Worm (Caenorhabditis elegans) whole organism, late embryonic: ENCODE measurements around the gene mip-2.

Source experiments
- F13H6.1 ChIP-seq: sonication (generic microtip); optimal IDR thresholded peaks from 2 replicates; lab custom pipeline; 2016; ENCODE audit warnings: missing genetic modification characterization, missing compliant biosample characterization
- T23F11.4 ChIP-seq: fragments of 200-800 bp; sonication (Bioruptor generic); optimal IDR thresholded peaks from 2 replicates; lab custom pipeline; 2018; ENCODE audit warnings: mild to moderate bottlenecking, missing genetic modification characterization, missing compliant biosample characterization
- Y22D7AL.16 ChIP-seq: sonication (generic microtip); optimal IDR thresholded peaks from 2 replicates; lab custom pipeline; 2016; ENCODE audit warnings: missing genetic modification characterization, missing compliant biosample characterization
- ama-1 ChIP-seq: fragments of 150-350 bp; optimal IDR thresholded peaks from 2 replicates; lab custom pipeline; 2014
- ceh-14 ChIP-seq: sonication (generic microtip); optimal IDR thresholded peaks from 2 replicates; lab custom pipeline; 2016; ENCODE audit warnings: missing genotype, missing genetic modification characterization, missing compliant biosample characterization
- ceh-18 ChIP-seq: sonication (generic microtip); optimal IDR thresholded peaks from 2 replicates; lab custom pipeline; 2016; ENCODE audit warnings: missing genetic modification characterization, missing compliant biosample characterization
- ceh-19 ChIP-seq: fragments of 200-800 bp; sonication (Bioruptor generic); optimal IDR thresholded peaks from 2 replicates; lab custom pipeline; 2018; ENCODE audit warnings: mild to moderate bottlenecking, missing genetic modification characterization, missing compliant biosample characterization
- ceh-2 ChIP-seq: sonication (generic microtip); optimal IDR thresholded peaks from 2 replicates; lab custom pipeline; 2016; ENCODE audit warnings: missing genotype, missing genetic modification characterization, missing compliant biosample characterization
- ceh-30 ChIP-seq: fragments of 150-350 bp; optimal IDR thresholded peaks from 2 replicates; lab custom pipeline; 2014; ENCODE audit warnings: missing biosample characterization, missing genetic modification characterization
- ceh-31 ChIP-seq: sonication (generic microtip); optimal IDR thresholded peaks from 2 replicates; lab custom pipeline; 2016; ENCODE audit warnings: missing genetic modification characterization, missing compliant biosample characterization
- ceh-34 ChIP-seq: sonication (generic microtip); optimal IDR thresholded peaks from 2 replicates; lab custom pipeline; 2016; ENCODE audit warnings: mild to moderate bottlenecking, missing genetic modification characterization, missing compliant biosample characterization
- ceh-9 ChIP-seq: sonication (generic microtip); optimal IDR thresholded peaks from 2 replicates; lab custom pipeline; 2016; ENCODE audit warnings: mild to moderate bottlenecking, missing genetic modification characterization, inconsistent platforms, missing compliant biosample characterization
- che-1 ChIP-seq: sonication (generic microtip); optimal IDR thresholded peaks from 2 replicates; lab custom pipeline; 2016; ENCODE audit warnings: mild to moderate bottlenecking, missing genetic modification characterization, missing compliant biosample characterization
- fkh-6 ChIP-seq: sonication (generic microtip); optimal IDR thresholded peaks from 2 replicates; lab custom pipeline; 2016; ENCODE audit warnings: missing genetic modification characterization, missing compliant biosample characterization
- hlh-13 ChIP-seq: fragments of 200-800 bp; sonication (Bioruptor generic); optimal IDR thresholded peaks from 2 replicates; lab custom pipeline; 2018; ENCODE audit warnings: mild to moderate bottlenecking, missing genetic modification characterization, missing compliant biosample characterization
- hlh-15 ChIP-seq: sonication (generic microtip); optimal IDR thresholded peaks from 2 replicates; lab custom pipeline; 2016; ENCODE audit warnings: missing genetic modification characterization, missing compliant biosample characterization
- hlh-6 ChIP-seq: sonication (generic microtip); optimal IDR thresholded peaks from 2 replicates; lab custom pipeline; 2016; ENCODE audit warnings: missing genotype, missing genetic modification characterization, missing compliant biosample characterization
- hlh-8 ChIP-seq: sonication (generic microtip); optimal IDR thresholded peaks from 2 replicates; lab custom pipeline; 2016; ENCODE audit warnings: missing genotype, missing genetic modification characterization, missing compliant biosample characterization
- lim-6 ChIP-seq: sonication (generic microtip); optimal IDR thresholded peaks from 2 replicates; lab custom pipeline; 2016; ENCODE audit warnings: missing genetic modification characterization, missing compliant biosample characterization
- lin-11 ChIP-seq: fragments of 200-800 bp; sonication (Bioruptor generic); optimal IDR thresholded peaks from 2 replicates; lab custom pipeline; 2018; ENCODE audit warnings: mild to moderate bottlenecking, missing genetic modification characterization, missing compliant biosample characterization
- mec-3 ChIP-seq: sonication (generic microtip); optimal IDR thresholded peaks from 2 replicates; lab custom pipeline; 2016; ENCODE audit warnings: borderline replicate concordance, missing genetic modification characterization, missing compliant biosample characterization
- nhr-11 ChIP-seq: fragments of 150-350 bp; optimal IDR thresholded peaks from 2 replicates; lab custom pipeline; 2014; ENCODE audit warnings: missing biosample characterization, missing genetic modification characterization
- npax-4 ChIP-seq: sonication (generic microtip); optimal IDR thresholded peaks from 2 replicates; lab custom pipeline; 2016; ENCODE audit warnings: missing genetic modification characterization, missing compliant biosample characterization
- pat-9 ChIP-seq: fragments of 200-800 bp; sonication (Bioruptor generic); optimal IDR thresholded peaks from 2 replicates; lab custom pipeline; 2018; ENCODE audit warnings: mild to moderate bottlenecking, missing genetic modification characterization, moderate library complexity, missing compliant biosample characterization
- pha-4 ChIP-seq: fragments of 150-350 bp; optimal IDR thresholded peaks from 2 replicates; lab custom pipeline; 2018; ENCODE audit warnings: missing biosample characterization, missing genetic modification reagents, missing genetic modification characterization
- pqm-1 ChIP-seq: sonication (generic microtip); optimal IDR thresholded peaks from 2 replicates; lab custom pipeline; 2016; ENCODE audit warnings: missing genetic modification characterization, missing compliant biosample characterization
- pros-1 ChIP-seq: fragments of 150-350 bp; optimal IDR thresholded peaks from 2 replicates; lab custom pipeline; 2014; ENCODE audit warnings: missing biosample characterization, missing genetic modification reagents, missing genetic modification characterization
- rnt-1 ChIP-seq: sonication (generic microtip); optimal IDR thresholded peaks from 2 replicates; lab custom pipeline; 2016; ENCODE audit warnings: missing genetic modification characterization, missing compliant biosample characterization
- sox-2 ChIP-seq: fragments of 200-800 bp; sonication (Bioruptor generic); IDR thresholded peaks from 2 replicates; pipeline ENCODE4 v1.3.6; 2022; ENCODE audit warnings: missing genetic modification reagents, missing genetic modification characterization, missing compliant biosample characterization
- syd-9 ChIP-seq: sonication (generic microtip); optimal IDR thresholded peaks from 2 replicates; lab custom pipeline; 2016; ENCODE audit warnings: mild to moderate bottlenecking, missing genetic modification characterization, moderate library complexity, missing compliant biosample characterization
- tbx-2 ChIP-seq: sonication (generic microtip); optimal IDR thresholded peaks from 2 replicates; lab custom pipeline; 2016; ENCODE audit warnings: missing genetic modification characterization, missing compliant biosample characterization
- ttx-3 ChIP-seq: sonication (generic microtip); optimal IDR thresholded peaks from 2 replicates; lab custom pipeline; 2016; ENCODE audit warnings: missing genetic modification reagents, missing genetic modification characterization, missing compliant biosample characterization
- unc-42 ChIP-seq: sonication (generic microtip); optimal IDR thresholded peaks from 2 replicates; lab custom pipeline; 2016; ENCODE audit warnings: missing genotype, missing genetic modification characterization, missing compliant biosample characterization
- unc-55 ChIP-seq: sonication (generic microtip); optimal IDR thresholded peaks from 2 replicates; lab custom pipeline; 2017; ENCODE audit warnings: missing biosample characterization, missing genetic modification reagents, missing genetic modification characterization
- unc-86 ChIP-seq: sonication (generic microtip); optimal IDR thresholded peaks from 2 replicates; lab custom pipeline; 2016; ENCODE audit warnings: missing genetic modification characterization, missing compliant biosample characterization
- zip-5 ChIP-seq: sonication (generic microtip); optimal IDR thresholded peaks from 2 replicates; lab custom pipeline; 2016; ENCODE audit warnings: missing genetic modification characterization, missing compliant biosample characterization
- ztf-16 ChIP-seq: sonication (generic microtip); optimal IDR thresholded peaks from 2 replicates; lab custom pipeline; 2017; ENCODE audit warnings: missing genetic modification characterization, missing compliant biosample characterization

The mip-2 gene

DNA sequence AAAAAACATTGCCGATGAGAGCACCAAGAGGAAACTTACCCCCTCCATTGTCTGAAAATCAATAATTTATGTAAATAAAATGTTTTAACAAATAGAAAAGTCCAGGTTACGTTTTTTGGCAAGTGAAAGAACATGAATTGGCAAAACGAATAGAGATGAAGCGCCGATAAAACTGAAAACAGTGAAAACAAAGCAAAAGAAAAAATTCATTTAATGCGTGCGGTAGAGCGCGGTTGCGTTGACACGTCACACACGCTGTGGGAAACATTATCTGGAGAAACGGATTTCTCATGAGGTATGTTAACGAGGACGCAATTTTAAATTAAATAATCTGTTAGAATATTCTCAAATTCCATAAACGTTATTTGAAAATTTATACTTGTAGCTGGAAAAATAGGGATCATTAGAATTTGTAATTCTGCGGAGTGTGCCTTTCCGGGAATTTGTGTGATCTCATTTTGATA is 43.5 kb upstream of the mip-2 start, which contains the start of gene zipt-9 (continued):
- TF ChIP-seq ama-1 (lab: Kevin White, UChicago) (no peak), hlh-6 (tag; lab: Kevin White, UChicago) (peak; percentile 41), lim-6 (peak; percentile 87), ceh-14 (peak; percentile 96), ztf-16 (tag; lab: Kevin White, UChicago) (peak; percentile 62), hlh-13 (GFP tag; lab: Kevin White, UChicago) (no peak), ttx-3 (tag; lab: Kevin White, UChicago) (peak; percentile 5), unc-55 (no peak), lin-11 (no peak), ceh-9 (no peak), ceh-19 (peak; percentile 22), ceh-2 (tag; lab: Kevin White, UChicago) (peak; percentile 94), sox-2 (GFP tag; lab: Robert Waterston, UW) (no peak), hlh-15 (tag; lab: Kevin White, UChicago) (peak; percentile 79), hlh-8 (tag; lab: Kevin White, UChicago) (peak; percentile 90), syd-9 (tag; lab: Kevin White, UChicago) (peak; percentile 39), pat-9 (tag; lab: Kevin White, UChicago) (no peak), fkh-6 (tag; lab: Kevin White, UChicago) (peak; percentile 72), F13H6.1 (tag; lab: Kevin White, UChicago) (peak; percentile 87), ceh-30 (tag; lab: Kevin White, UChicago) (no peak), che-1 (tag; lab: Kevin White, UChicago) (peak; percentile 38), rnt-1 (tag; lab: Kevin White, UChicago) (peak; percentile 92), npax-4 (tag; lab: Kevin White, UChicago) (no peak), mec-3 (tag; lab: Kevin White, UChicago) (peak; percentile 88), pros-1 (tag; lab: Kevin White, UChicago) (no peak), ceh-31 (tag; lab: Kevin White, UChicago) (peak; percentile 99), pqm-1 (peak; percentile 89), unc-86 (tag; lab: Kevin White, UChicago) (peak; percentile 68), pha-4 (no peak), unc-42 (peak; percentile 98), Y22D7AL.16 (no peak), ceh-18 (peak; percentile 76), nhr-11 (tag; lab: Kevin White, UChicago) (no peak)

DNA sequence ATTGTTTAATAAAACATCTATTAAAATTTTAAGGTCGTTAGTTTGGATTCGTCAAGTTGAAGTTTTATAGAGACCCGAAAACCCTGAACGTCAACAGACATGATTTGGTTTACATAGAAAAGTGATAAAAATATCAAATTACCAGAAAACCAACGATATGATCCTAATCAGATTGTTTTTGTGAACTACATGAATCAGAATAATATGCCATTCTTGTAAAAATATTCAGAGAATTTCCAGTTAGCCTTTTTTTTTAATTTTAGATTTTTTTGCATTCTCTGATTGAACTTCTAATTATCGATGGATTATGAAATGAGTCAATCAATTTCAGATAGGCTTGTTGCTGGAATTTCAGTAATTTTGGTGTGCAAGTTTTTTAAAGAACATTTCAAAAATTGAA is 39.3 kb upstream of the mip-2 start, which contains the start of gene srx-96:
srx-96 (plus strand) TSS at position 301 of the 400 bp plus-strand sequence.
- TF ChIP-seq nhr-11 (tag; lab: Kevin White, UChicago), result no peak
- TF ChIP-seq T23F11.4, result no peak
- TF ChIP-seq zip-5, result no peak

DNA sequence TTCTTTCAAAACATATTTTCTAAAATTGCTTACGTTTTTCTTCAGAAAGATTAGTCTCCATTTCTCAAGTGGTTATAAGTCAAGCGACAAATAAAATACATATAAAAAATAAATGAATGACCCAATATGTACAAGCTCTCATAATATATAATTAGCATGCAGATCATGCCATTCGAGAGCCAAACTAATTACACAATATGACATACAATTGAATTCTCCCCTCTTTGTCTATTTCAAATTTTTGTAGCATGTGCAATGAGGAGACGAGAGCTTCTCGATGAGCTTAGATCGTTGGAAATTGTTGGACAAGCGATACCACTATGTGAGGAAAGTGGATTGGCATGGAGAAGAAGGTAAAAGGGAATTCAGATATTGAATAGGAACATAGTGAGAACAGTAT is 35.5 kb upstream of the mip-2 start, which contains the start of gene hlh-34:
hlh-34 (minus strand) TSS at position 101 of the 400 bp plus-strand sequence.
- TF ChIP-seq unc-42 (peak; percentile 3), tbx-2 (tag; lab: Kevin White, UChicago) (no peak)
- TF ChIP-seq, all 69 proteins: peak for 1

DNA sequence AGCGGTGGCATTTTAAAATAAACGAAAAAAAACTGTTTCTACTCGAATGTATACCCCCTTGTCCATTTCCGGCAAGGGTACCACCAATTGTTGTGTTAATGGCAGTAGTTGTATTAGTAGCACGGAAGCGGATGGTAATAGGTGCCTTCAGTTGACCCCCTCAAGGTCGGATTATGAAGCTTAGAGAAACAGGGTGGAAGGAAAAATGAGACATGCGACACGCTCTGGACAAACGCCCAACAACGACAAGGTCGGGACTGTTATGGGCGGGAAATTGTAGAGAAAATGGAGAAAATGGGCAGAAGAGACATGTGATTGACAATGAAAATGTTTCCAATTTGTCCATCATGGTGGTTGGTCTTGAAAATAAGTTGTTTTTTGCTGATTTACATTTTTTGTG is 32.2 kb upstream of the mip-2 start, which contains the start of gene T01D3.3:
T01D3.3 (plus strand) TSS at position 312 of the 400 bp plus-strand sequence.
- no peak for TF ChIP-seq lim-6
- TF ChIP-seq fkh-6 (tag; lab: Kevin White, UChicago), result peak; percentile 5
- TF ChIP-seq hlh-13 (GFP tag; lab: Kevin White, UChicago), result no peak
- no peak for TF ChIP-seq unc-86 (tag; lab: Kevin White, UChicago)
- TF ChIP-seq T23F11.4, result no peak
- no peak for TF ChIP-seq ceh-34
- peak; percentile 31 for TF ChIP-seq pros-1 (tag; lab: Kevin White, UChicago)
